Worm (Caenorhabditis elegans) whole organism, L3 larva: ENCODE data around the gene cyp-33C6.

Source experiments
- ZK546.5 ChIP-seq: sonication (generic microtip); optimal IDR thresholded peaks from 2 replicates; lab custom pipeline; 2017; ENCODE audit warnings: missing biosample characterization, missing genetic modification characterization
- aly-2 ChIP-seq: fragments of 150-350 bp; optimal IDR thresholded peaks from 2 replicates; lab custom pipeline; 2014; ENCODE audit warnings: missing biosample characterization, missing genetic modification characterization
- ama-1 ChIP-seq: fragments of 150-350 bp; optimal IDR thresholded peaks from 2 replicates; lab custom pipeline; 2018
- ceh-16 ChIP-seq: sonication (generic microtip); optimal IDR thresholded peaks from 2 replicates; lab custom pipeline; 2017; ENCODE audit warnings: missing biosample characterization, missing genetic modification characterization
- ceh-82 ChIP-seq: fragments of 150-350 bp; optimal IDR thresholded peaks from 2 replicates; lab custom pipeline; 2014; ENCODE audit warnings: missing biosample characterization, missing genetic modification characterization
- daf-12 ChIP-seq: fragments of 150-350 bp; optimal IDR thresholded peaks from 2 replicates; lab custom pipeline; 2014; ENCODE audit warnings: missing biosample characterization, missing genetic modification reagents, missing genetic modification characterization
- egl-27 ChIP-seq: sonication (generic microtip); optimal IDR thresholded peaks from 4 replicates; lab custom pipeline; 2017; ENCODE audit warnings: missing biosample characterization, missing genetic modification reagents, missing genetic modification characterization
- egl-5 ChIP-seq: fragments of 150-350 bp; optimal IDR thresholded peaks from 2 replicates; lab custom pipeline; 2017; ENCODE audit warnings: missing biosample characterization, missing genetic modification reagents, missing genetic modification characterization, inconsistent platforms
- elt-1 ChIP-seq: fragments of 150-350 bp; optimal IDR thresholded peaks from 2 replicates; lab custom pipeline; 2014; ENCODE audit warnings: missing biosample characterization, missing genetic modification characterization
- elt-2 ChIP-seq: sonication (generic microtip); optimal IDR thresholded peaks from 2 replicates; lab custom pipeline; 2016; ENCODE audit warnings: missing genetic modification reagents, mild to moderate bottlenecking, missing genetic modification characterization, missing compliant biosample characterization
- elt-3 ChIP-seq, 3 experiments: fragments of 150-350 bp in 1 of 3; sonication (generic microtip) in 2 of 3; optimal IDR thresholded peaks; 2 replicates in 2 of 3; 4 replicates in 1 of 3; lab custom pipeline; 2014 to 2017; ENCODE audit warnings: missing biosample characterization in 3 of 3, missing genetic modification characterization in 3 of 3
- fkh-10 ChIP-seq: sonication (generic microtip); optimal IDR thresholded peaks from 2 replicates; lab custom pipeline; 2017; ENCODE audit warnings: missing biosample characterization, missing genetic modification reagents, missing genetic modification characterization
- fkh-2 ChIP-seq: fragments of 150-350 bp; optimal IDR thresholded peaks from 2 replicates; lab custom pipeline; 2014; ENCODE audit warnings: missing biosample characterization, missing genetic modification reagents, missing genetic modification characterization
- fos-1 ChIP-seq: fragments of 150-350 bp; optimal IDR thresholded peaks from 2 replicates; lab custom pipeline; 2014; ENCODE audit warnings: missing biosample characterization, missing genetic modification characterization
- hmg-11 ChIP-seq: sonication (generic microtip); optimal IDR thresholded peaks from 2 replicates; lab custom pipeline; 2016; ENCODE audit warnings: missing genetic modification characterization, missing compliant biosample characterization
- jun-1 ChIP-seq: fragments of 150-350 bp; optimal IDR thresholded peaks from 2 replicates; lab custom pipeline; 2014; ENCODE audit warnings: missing biosample characterization, missing genetic modification reagents, missing genetic modification characterization
- lin-15B ChIP-seq: fragments of 150-350 bp; optimal IDR thresholded peaks from 2 replicates; lab custom pipeline; 2014; ENCODE audit warnings: missing biosample characterization, missing genetic modification characterization
- lsy-12 ChIP-seq: sonication (generic microtip); optimal IDR thresholded peaks from 2 replicates; lab custom pipeline; 2016; ENCODE audit warnings: mild to moderate bottlenecking, missing genetic modification characterization, missing compliant biosample characterization
- mdl-1 ChIP-seq: fragments of 150-350 bp; optimal IDR thresholded peaks from 2 replicates; lab custom pipeline; 2014; ENCODE audit warnings: missing biosample characterization, missing genetic modification characterization
- mml-1 ChIP-seq: fragments of 150-350 bp; sonication (generic microtip); optimal IDR thresholded peaks from 3 replicates; lab custom pipeline; 2014; ENCODE audit warnings: missing biosample characterization, missing genetic modification characterization
- nfya-1 ChIP-seq: sonication (generic microtip); optimal IDR thresholded peaks from 2 replicates; lab custom pipeline; 2017; ENCODE audit warnings: missing genetic modification characterization, mild to moderate bottlenecking, missing compliant biosample characterization, antibody characterized with exemption, moderate library complexity; ENCODE audit not compliant: insufficient read depth
- nhr-11 ChIP-seq: fragments of 150-350 bp; optimal IDR thresholded peaks from 2 replicates; lab custom pipeline; 2014; ENCODE audit warnings: missing biosample characterization, missing genetic modification characterization
- nhr-12 ChIP-seq: fragments of 150-350 bp; optimal IDR thresholded peaks from 2 replicates; lab custom pipeline; 2014; ENCODE audit warnings: missing biosample characterization, missing genetic modification characterization
- nhr-23 ChIP-seq: fragments of 150-350 bp; optimal IDR thresholded peaks from 2 replicates; lab custom pipeline; 2014; ENCODE audit warnings: missing biosample characterization, missing genetic modification reagents, missing genetic modification characterization
- nhr-25 ChIP-seq: sonication (generic microtip); optimal IDR thresholded peaks from 2 replicates; lab custom pipeline; 2017; ENCODE audit warnings: missing biosample characterization, missing genetic modification characterization
- nhr-43 ChIP-seq: sonication (generic microtip); optimal IDR thresholded peaks from 2 replicates; lab custom pipeline; 2016; ENCODE audit warnings: mild to moderate bottlenecking, missing genetic modification characterization, missing compliant biosample characterization; ENCODE audit not compliant: poor library complexity, severe bottlenecking
- nhr-67 ChIP-seq: fragments of 150-350 bp; optimal IDR thresholded peaks from 2 replicates; lab custom pipeline; 2014; ENCODE audit warnings: missing biosample characterization, missing genetic modification characterization
- nhr-76 ChIP-seq: fragments of 150-350 bp; sonication (generic microtip); optimal IDR thresholded peaks from 5 replicates; lab custom pipeline; 2014; ENCODE audit warnings: missing biosample characterization, missing genetic modification characterization
- nhr-77 ChIP-seq: fragments of 150-350 bp; optimal IDR thresholded peaks from 2 replicates; lab custom pipeline; 2014; ENCODE audit warnings: missing biosample characterization, missing genetic modification characterization
- pha-4 ChIP-seq: fragments of 150-350 bp; optimal IDR thresholded peaks from 2 replicates; lab custom pipeline; 2014; ENCODE audit warnings: missing biosample characterization, missing genetic modification reagents, missing genetic modification characterization
- pqm-1 ChIP-seq: fragments of 150-350 bp; optimal IDR thresholded peaks from 2 replicates; lab custom pipeline; 2017; ENCODE audit warnings: missing biosample characterization, missing genetic modification characterization, inconsistent platforms
- sea-2 ChIP-seq: fragments of 150-350 bp; sonication (generic microtip); optimal IDR thresholded peaks from 4 replicates; lab custom pipeline; 2014; ENCODE audit warnings: missing biosample characterization, missing genetic modification reagents, missing genetic modification characterization
- skn-1 ChIP-seq: fragments of 150-350 bp; optimal IDR thresholded peaks from 2 replicates; lab custom pipeline; 2014; ENCODE audit warnings: missing biosample characterization, missing genetic modification characterization
- snpc-4 ChIP-seq: fragments of 150-350 bp; optimal IDR thresholded peaks from 2 replicates; lab custom pipeline; 2014; ENCODE audit warnings: missing biosample characterization, missing genetic modification characterization
- tbx-2 ChIP-seq: sonication (generic microtip); optimal IDR thresholded peaks from 2 replicates; lab custom pipeline; 2016; ENCODE audit warnings: mild to moderate bottlenecking, missing genetic modification characterization, missing compliant biosample characterization
- unc-39 ChIP-seq: sonication (generic microtip); optimal IDR thresholded peaks from 4 replicates; lab custom pipeline; 2017; ENCODE audit warnings: missing biosample characterization, missing genetic modification characterization
- zag-1 ChIP-seq: fragments of 150-350 bp; optimal IDR thresholded peaks from 2 replicates; lab custom pipeline; 2014; ENCODE audit warnings: missing biosample characterization, missing genetic modification characterization
- ztf-11 ChIP-seq: fragments of 150-350 bp; optimal IDR thresholded peaks from 2 replicates; lab custom pipeline; 2014; ENCODE audit warnings: missing biosample characterization, missing genetic modification characterization
- ztf-4 ChIP-seq: fragments of 150-350 bp; optimal IDR thresholded peaks from 2 replicates; lab custom pipeline; 2014; ENCODE audit warnings: missing biosample characterization, missing genetic modification characterization

The cyp-33C6 gene

DNA sequence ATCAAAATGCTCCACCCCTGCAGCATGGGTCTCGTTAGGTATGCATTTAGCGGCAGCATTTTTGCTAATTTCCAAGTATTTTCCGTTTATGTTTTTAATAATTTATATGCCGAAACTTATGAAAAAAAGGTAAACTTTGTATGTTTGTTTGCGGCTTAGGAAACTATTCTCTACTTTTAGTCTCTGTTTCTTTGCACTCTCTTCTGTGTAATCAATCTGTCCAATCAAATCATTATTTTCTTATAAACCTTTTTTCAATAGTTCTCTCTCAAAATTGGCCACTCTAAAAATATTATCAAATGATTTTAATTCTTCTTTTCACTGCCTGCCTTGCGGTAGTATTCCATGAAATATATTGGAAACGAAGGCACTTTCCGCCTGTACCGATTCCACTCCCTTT lies 11.2 kb downstream of the cyp-33C6 start:
- TF ChIP-seq nhr-12 (tag; lab: Kevin White, UChicago), result no peak
- TF ChIP-seq pha-4 (tag; lab: Kevin White, UChicago), result peak; percentile 57
- TF ChIP-seq elt-2 (tag; lab: Kevin White, UChicago), result peak; percentile 26
- TF ChIP-seq pqm-1 (tag; lab: Kevin White, UChicago), result peak; percentile 8

- TF ChIP-seq tbx-2 (tag; lab: Kevin White, UChicago) (no peak), egl-27 (tag; lab: Kevin White, UChicago) (no peak), lin-15B (tag; lab: Kevin White, UChicago) (no peak), elt-3 (tag; optimal IDR thresholded peaks at IDR 0.05; lab: Kevin White, UChicago) (no peak), mml-1 (tag; lab: Kevin White, UChicago) (no peak), zag-1 (tag; lab: Kevin White, UChicago) (no peak), ztf-11 (tag; lab: Kevin White, UChicago) (no peak), sea-2 (GFP tag; lab: Kevin White, UChicago) (no peak), fkh-2 (no peak), ceh-82 (tag; lab: Kevin White, UChicago) (no peak), mdl-1 (no peak), lsy-12 (tag; lab: Kevin White, UChicago) (no peak), daf-12 (tag; lab: Kevin White, UChicago) (no peak), elt-1 (no peak), nhr-12 (tag; lab: Kevin White, UChicago) (no peak), nhr-43 (tag; lab: Kevin White, UChicago) (no peak), nhr-11 (tag; lab: Kevin White, UChicago) (no peak), unc-39 (tag; lab: Kevin White, UChicago) (no peak), egl-5 (tag; lab: Kevin White, UChicago) (no peak), elt-2 (tag; lab: Kevin White, UChicago) (peak; percentile 43), ama-1 (lab: Kevin White, UChicago) (no peak), fos-1 (tag; lab: Kevin White, UChicago) (no peak), nhr-67 (tag; lab: Kevin White, UChicago) (no peak), snpc-4 (no peak), nhr-25 (tag; lab: Kevin White, UChicago) (no peak), jun-1 (tag; lab: Kevin White, UChicago) (peak; percentile 25), aly-2 (no peak), nfya-1 (tag; lab: Kevin White, UChicago) (peak; percentile 38), nhr-23 (tag; lab: Kevin White, UChicago) (no peak), skn-1 (tag; lab: Kevin White, UChicago) (no peak), pqm-1 (tag; lab: Kevin White, UChicago) (peak; percentile 63), pha-4 (tag; lab: Kevin White, UChicago) (peak; percentile 39), nhr-76 (tag; lab: Kevin White, UChicago) (no peak), hmg-11 (tag; lab: Kevin White, UChicago) (peak; percentile 47), ZK546.5 (tag; lab: Kevin White, UChicago) (no peak), nhr-77 (tag; lab: Kevin White, UChicago) (no peak), ceh-16 (no peak)
Measured at ce11 chrV:2235848-2236247, 13.4 kb downstream of the cyp-33C6 start, which contains the start of gene cyp-33C4. Gene cyp-33C4 (plus strand): TSS chrV:2236140.

DNA sequence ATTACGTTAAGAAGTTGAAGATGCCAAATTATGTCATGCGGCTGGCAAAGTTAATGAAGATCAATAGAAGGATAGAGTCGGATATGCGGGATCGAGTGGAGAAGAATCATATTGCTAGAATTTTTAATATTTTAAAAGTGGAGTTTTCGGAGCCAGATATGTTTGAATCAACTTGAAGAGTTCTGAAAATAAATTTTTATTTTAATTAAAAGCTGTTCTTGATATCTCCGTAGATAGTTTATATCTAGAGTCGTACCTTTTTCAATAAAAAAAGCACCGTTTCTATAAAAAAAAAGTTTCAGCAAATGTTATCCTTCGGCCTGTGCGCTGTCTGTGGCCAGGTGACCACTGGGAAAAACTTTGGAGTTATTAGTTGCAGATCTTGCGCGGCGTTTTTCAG lies 16.0 kb downstream of the cyp-33C6 start, which contains the start of gene nhr-96:
Gene nhr-96 (plus strand): TSS at position 301 of the 400 bp plus-strand sequence.
- TF ChIP-seq unc-39 (tag; lab: Kevin White, UChicago) (no peak), ztf-4 (tag; lab: Kevin White, UChicago) (no peak), egl-27 (tag; lab: Kevin White, UChicago) (no peak), fkh-2 (no peak), fkh-10 (GFP tag; lab: Kevin White, UChicago) (no peak)
